Worm (Caenorhabditis elegans) whole organism, late embryonic: ENCODE measurements around the gene scb-1.

Source experiments
- ceh-6 ChIP-seq: fragments of 200-800 bp; sonication (Bioruptor generic); optimal IDR thresholded peaks from 2 replicates; lab custom pipeline; 2018; ENCODE audit warnings: mild to moderate bottlenecking, missing genetic modification characterization, missing compliant biosample characterization
- odd-2 ChIP-seq: sonication (generic microtip); optimal IDR thresholded peaks from 2 replicates; lab custom pipeline; 2017; ENCODE audit warnings: antibody characterized with exemption, mild to moderate bottlenecking, missing genetic modification characterization, missing compliant biosample characterization
- tbx-2 ChIP-seq: sonication (generic microtip); optimal IDR thresholded peaks from 2 replicates; lab custom pipeline; 2016; ENCODE audit warnings: missing genetic modification characterization, missing compliant biosample characterization
- ttx-3 ChIP-seq: sonication (generic microtip); optimal IDR thresholded peaks from 2 replicates; lab custom pipeline; 2016; ENCODE audit warnings: missing genetic modification reagents, missing genetic modification characterization, missing compliant biosample characterization

ce11 chrV:11073354-11073753 is 46.2 kb downstream of the scb-1 start:
- TF ChIP-seq tbx-2 (tag; lab: Kevin White, UChicago) = no peak
- no peak for TF ChIP-seq odd-2
- no peak for TF ChIP-seq ceh-6 (GFP tag; lab: Kevin White, UChicago)
- no peak for TF ChIP-seq ttx-3
